Worm (Caenorhabditis elegans): Measurements from ENCODE around the gene srx-5.

DNA sequence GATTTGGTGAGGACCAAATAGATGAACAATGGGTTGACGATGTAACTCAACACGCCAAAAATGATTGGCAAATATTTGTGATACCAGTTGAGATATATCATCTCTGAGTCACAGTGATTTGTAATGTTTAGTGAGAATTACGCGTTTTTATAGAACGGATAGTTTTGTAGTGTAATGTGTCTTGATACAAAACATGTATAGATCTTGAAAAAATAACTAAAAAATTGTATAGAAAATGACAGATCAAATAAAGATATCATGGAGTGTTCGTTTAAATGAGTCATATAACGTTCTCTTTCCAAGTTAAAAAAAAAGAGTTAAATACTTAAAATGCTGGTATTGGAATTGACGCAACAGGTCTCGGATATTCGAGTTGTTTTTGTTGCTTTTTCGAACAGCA lies 45.5 kb upstream of the srx-5 start, which contains the start of gene srj-6:
- TF ChIP-seq ztf-11 (tag; optimal IDR thresholded peaks at IDR 0.05) (no peak), fkh-10 (GFP tag; optimal IDR thresholded peaks at IDR 0.05) (no peak)
